Fruit fly (Drosophila melanogaster): ENCODE results near the gene CG12945.

DNA sequence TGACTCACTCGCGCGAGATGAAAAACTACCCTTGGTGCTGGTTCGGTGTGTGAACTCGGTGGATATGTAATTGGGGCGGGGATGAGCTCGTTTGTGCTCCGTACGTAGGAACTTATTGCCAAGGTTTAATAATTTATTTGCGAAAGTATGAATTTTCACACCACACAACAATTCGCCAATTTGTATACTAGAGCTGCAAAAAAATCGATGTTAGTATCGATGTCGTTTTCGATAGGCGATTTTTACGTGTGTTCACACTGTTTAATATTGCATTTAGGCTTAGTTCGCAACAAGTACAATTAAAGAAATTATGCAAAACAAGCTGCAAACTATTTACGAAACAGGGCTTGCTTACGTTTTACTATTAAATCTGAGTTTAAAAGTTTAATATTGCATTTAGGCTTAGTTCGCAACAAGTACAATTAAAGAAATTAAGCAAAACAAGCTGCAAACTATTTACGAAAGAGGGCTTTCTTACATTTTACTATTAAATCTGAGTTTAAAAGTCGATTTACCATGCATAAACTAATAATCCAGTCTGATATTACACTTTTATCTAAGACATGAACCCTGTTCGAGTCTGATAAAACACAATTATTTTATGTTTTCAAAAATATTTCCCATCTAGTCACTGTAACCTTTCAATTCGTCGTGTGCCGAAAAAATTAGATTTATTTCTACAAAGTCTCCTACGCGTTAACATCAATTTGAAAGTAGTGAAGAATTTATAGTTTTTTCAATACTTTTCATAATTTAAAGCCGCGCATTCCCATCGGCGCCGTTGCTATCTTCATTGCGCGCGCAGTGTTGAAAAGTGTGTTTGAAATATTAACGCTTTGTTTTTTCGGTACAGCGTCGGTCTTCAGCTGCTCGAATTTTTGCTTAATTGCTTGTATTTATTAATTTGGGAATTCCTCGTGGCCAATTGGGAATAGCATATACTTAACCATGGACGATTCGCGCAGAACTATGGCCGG is 27.8 kb downstream of the CG12945 start, which contains the start of the genes Snap24 and CG8478:
- TF ChIP-seq CTCF (optimal IDR thresholded peaks at IDR 0.05) (no peak), CG8478 (optimal IDR thresholded peaks at IDR 0.05) (no peak)
